Worm (Caenorhabditis elegans): ENCODE results near the gene K08B12.1.
A peak's percentile ranks its signal among the peaks of the same experiment; 100 is the strongest.

ce11 chrV:6224019-6224335 is 35.2 kb upstream of the K08B12.1 start:
- TF ChIP-seq hmg-20 (GFP tag; IDR thresholded peaks at IDR 0.05): no peak
- TF ChIP-seq madf-8 (GFP tag; conservative IDR thresholded peaks at IDR 0.05): no peak
- no peak for TF ChIP-seq chd-7 (tag; optimal IDR thresholded peaks at IDR 0.05)
- no peak for TF ChIP-seq unc-130 (GFP tag; optimal IDR thresholded peaks at IDR 0.05)
- 0 out of 2 replicates have a peak, but pooled peaks have one; percentile 16 for TF ChIP-seq F39B2.1 (GFP tag; IDR thresholded peaks at IDR 0.05)
- TF ChIP-seq pha-4 (tag; optimal IDR thresholded peaks at IDR 0.05): no peak
- no peak for TF ChIP-seq nhr-90 (tag; optimal IDR thresholded peaks at IDR 0.05)
- no peak for TF ChIP-seq hsf-1 (GFP tag; IDR thresholded peaks at IDR 0.05)
- no peak for TF ChIP-seq efl-1 (GFP tag; optimal IDR thresholded peaks at IDR 0.05)
- no peak for TF ChIP-seq dpl-1 (GFP tag; optimal IDR thresholded peaks at IDR 0.05)
